Fruit fly (Drosophila melanogaster): ENCODE data around the gene CG7506.

Gene CG7506

DNA sequence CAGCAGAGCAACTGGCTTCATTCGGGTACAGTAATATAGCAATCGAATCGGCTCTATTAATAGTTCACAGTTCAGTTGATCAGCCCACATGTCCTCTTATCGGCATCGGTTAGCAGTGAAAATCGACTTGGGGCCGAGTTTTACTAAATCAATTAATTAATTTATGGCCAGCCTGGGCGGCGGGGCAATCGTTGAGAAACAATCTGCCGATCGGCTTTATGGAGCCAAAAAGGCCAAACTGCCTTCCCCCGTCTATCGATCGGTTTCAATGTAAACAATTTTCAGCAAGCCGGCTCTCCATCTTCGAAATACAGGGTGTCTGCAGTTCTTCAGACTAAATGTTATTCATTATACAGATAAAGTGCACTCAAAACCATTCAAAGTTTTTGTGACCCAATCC, 7.8 kb downstream of the CG7506 start:
- TF ChIP-seq kay (GFP tag; ENCODE audit: borderline replicate concordance) (peak; percentile 24), ovo (GFP tag; optimal IDR thresholded peaks at IDR 0.05) (no peak)

DNA sequence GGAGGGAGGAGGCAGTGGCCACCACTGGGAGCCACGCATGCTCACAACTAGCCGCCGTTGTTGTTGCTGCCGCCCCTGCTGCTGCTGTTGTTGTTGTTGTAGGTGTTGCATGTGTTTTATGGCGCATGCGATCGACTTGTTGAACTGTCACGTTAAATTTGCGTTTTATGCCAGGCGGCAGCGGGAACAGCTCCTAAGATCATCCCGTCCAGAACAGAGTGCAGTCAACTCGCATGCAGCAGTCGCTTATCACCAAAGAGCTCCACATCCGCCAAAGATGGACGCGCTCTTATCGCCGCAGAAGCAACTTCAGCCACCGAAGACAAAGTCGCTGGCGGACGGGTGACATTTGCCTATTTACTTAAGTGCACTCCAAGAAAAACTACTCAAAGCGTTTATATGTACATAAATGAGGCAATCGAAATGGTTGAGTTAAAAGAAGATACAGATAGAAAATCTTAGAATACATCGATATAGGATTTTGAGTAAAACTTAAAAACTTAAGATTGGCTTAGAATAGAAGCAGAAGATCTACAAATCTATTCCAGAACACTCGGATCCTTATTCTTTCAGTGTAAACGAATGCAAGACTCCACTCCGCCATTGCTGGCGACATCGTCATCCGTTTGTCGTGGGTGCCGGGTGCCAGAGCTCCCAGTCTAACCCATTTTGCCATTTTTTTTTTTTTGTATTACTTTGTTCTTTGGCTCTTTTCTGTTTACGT, 8.7 kb downstream of the CG7506 start:
- TF ChIP-seq CG11617 (GFP tag; optimal IDR thresholded peaks at IDR 0.05) (no peak), CG14711 (tag; optimal IDR thresholded peaks at IDR 0.05) (no peak), CG12768 (GFP tag; optimal IDR thresholded peaks at IDR 0.05) (no peak), cic (GFP tag; optimal IDR thresholded peaks at IDR 0.05) (no peak)

DNA sequence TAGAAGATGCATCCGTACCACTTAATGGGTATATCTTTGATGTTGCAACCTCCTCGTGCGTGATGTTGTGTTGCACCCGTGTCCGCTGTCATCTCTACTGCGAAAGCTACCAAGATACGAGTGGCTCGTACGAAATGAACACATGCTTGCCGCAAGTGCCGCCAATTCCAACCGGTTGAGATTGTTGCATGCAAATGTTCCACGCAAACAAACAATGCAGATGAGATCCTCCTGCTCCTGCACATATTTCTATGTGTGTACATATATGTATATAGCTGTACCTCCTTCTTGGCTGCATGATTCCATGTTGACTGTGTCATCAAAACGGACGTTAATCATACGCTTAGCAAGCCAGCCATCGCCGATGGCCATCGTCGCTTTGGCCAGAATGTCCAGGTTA, 11.4 kb downstream of the CG7506 start:
- TF ChIP-seq toe (GFP tag; optimal IDR thresholded peaks at IDR 0.05) (no peak), Mnt (GFP tag; optimal IDR thresholded peaks at IDR 0.05) (no peak), CG1620 (GFP tag; optimal IDR thresholded peaks at IDR 0.05) (no peak), CG7101 (tag; optimal IDR thresholded peaks at IDR 0.05) (no peak), CG33017 (tag; optimal IDR thresholded peaks at IDR 0.05) (no peak), CG5204 (GFP tag; optimal IDR thresholded peaks at IDR 0.05) (no peak), tj (GFP tag; optimal IDR thresholded peaks at IDR 0.05) (no peak), kay (GFP tag; ENCODE audit: borderline replicate concordance) (no peak), Clk (GFP tag; optimal IDR thresholded peaks at IDR 0.05) (no peak)

DNA sequence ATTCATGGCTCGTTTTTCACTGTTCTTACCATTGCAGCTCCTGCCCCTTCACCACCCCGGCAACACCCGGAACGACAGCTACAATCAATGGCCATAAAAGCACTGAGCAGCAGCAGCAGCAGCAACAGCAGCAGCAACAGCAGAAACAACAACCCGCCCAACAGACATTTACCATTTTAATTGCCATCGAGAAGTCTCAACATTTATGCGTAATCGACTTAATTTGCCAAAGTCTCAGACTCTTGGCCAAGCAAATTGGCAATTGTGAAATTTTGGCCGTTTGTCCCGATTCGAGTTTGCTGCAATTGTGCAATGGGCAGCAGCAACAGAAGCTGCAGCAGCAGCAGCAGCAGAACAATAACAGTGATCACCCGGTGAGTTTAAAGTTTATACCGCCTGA, 16.9 kb downstream of the CG7506 start:
- TF ChIP-seq bab1 (GFP tag; optimal IDR thresholded peaks at IDR 0.05) (no peak), pad (GFP tag; optimal IDR thresholded peaks at IDR 0.05) (no peak), Hr96 (GFP tag; optimal IDR thresholded peaks at IDR 0.05) (no peak), ovo (GFP tag; optimal IDR thresholded peaks at IDR 0.05) (no peak), CG12768 (GFP tag; optimal IDR thresholded peaks at IDR 0.05) (no peak), CG33017 (tag; optimal IDR thresholded peaks at IDR 0.05) (no peak), Crg-1 (GFP tag; optimal IDR thresholded peaks at IDR 0.05) (no peak), cnc (optimal IDR thresholded peaks at IDR 0.05) (no peak), CG1620 (GFP tag; optimal IDR thresholded peaks at IDR 0.05) (no peak), CG11617 (GFP tag; optimal IDR thresholded peaks at IDR 0.05) (no peak), toe (GFP tag; optimal IDR thresholded peaks at IDR 0.05) (no peak), tj (GFP tag; optimal IDR thresholded peaks at IDR 0.05) (no peak), CG7045 (GFP tag; optimal IDR thresholded peaks at IDR 0.05) (no peak), Mnt (GFP tag; optimal IDR thresholded peaks at IDR 0.05) (no peak), kay (GFP tag; ENCODE audit: borderline replicate concordance) (no peak), CG5204 (GFP tag; optimal IDR thresholded peaks at IDR 0.05) (no peak), cic (GFP tag; optimal IDR thresholded peaks at IDR 0.05) (no peak), CG14711 (tag; optimal IDR thresholded peaks at IDR 0.05) (no peak)

DNA sequence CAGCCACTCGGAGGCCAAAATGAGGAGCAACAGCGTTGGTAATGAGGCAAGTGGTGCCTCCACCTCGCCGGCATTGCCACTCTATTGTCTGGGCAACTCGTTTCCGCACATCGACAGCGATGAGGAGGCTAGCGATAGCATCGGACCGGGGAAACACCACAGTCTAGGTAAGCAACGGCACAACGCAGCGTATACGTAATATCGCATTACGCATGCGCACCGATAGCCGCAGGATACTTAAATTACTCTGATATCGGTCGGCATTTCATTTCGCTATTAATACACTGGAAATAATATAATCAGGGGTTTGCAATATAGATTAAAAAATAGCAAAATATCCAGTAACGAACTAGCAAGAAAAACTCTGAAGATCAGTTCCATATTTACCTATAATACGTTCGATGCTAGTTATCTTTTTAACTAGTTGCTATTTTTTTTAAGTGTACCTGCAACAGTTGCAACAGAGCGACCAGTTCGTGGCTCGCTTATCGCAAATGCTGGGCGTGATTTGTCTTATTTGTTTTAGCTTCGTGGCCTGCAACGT, 23.9 kb downstream of the CG7506 start:
- TF ChIP-seq Mnt (GFP tag; optimal IDR thresholded peaks at IDR 0.05), result no peak
- TF ChIP-seq cic (GFP tag; optimal IDR thresholded peaks at IDR 0.05), result no peak
- TF ChIP-seq CG5204 (GFP tag; optimal IDR thresholded peaks at IDR 0.05), result no peak
- TF ChIP-seq CG33017 (tag; optimal IDR thresholded peaks at IDR 0.05), result no peak
- no peak for TF ChIP-seq CG7101 (tag; optimal IDR thresholded peaks at IDR 0.05)
- TF ChIP-seq Clk (GFP tag; optimal IDR thresholded peaks at IDR 0.05), result no peak
- TF ChIP-seq Crg-1 (GFP tag; optimal IDR thresholded peaks at IDR 0.05), result no peak
- no peak for TF ChIP-seq tj (GFP tag; optimal IDR thresholded peaks at IDR 0.05)

DNA sequence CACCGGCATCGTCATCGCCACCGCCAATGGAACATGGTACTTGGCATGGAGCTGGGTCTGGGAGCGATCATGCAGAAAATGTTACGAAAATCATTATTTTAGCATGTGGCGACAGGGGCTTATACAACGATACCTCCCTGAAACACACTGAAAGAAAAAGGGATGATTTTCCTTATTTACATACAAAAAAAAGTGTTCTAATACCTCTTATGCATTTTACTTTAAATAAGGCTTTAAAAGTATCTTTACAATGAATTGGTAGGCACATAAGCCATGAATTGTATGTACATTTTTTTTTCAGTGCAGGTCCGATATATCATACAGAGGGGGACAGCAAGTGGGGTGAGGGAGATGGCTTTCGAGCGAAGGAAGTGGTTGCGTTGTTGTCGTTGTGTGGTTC, 27.2 kb downstream of the CG7506 start:
- no peak for TF ChIP-seq cic (GFP tag; optimal IDR thresholded peaks at IDR 0.05)

DNA sequence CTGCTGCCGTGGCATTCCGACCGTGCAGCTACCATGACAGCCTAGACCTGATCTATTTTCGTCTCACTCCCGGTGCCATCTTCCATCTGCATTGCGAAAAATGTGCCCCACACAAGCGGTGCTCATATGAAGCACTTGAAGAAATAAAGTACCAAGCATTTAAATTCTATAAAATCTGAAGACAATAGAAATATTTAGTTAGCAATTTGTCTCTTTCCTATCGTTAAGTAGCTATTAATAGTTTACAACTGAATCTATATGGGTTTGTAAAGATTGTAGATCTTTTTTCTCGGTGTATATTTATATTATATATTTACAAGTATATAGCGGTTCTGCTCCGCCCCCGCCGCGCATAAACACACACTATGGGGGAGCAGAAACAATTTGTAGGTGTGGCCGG, 30.2 kb downstream of the CG7506 start:
- TF ChIP-seq Clk (GFP tag; optimal IDR thresholded peaks at IDR 0.05), result no peak
- TF ChIP-seq pad (GFP tag; optimal IDR thresholded peaks at IDR 0.05), result no peak
- no peak for TF ChIP-seq CG14711 (tag; optimal IDR thresholded peaks at IDR 0.05)
- no peak for TF ChIP-seq ovo (GFP tag; optimal IDR thresholded peaks at IDR 0.05)
- no peak for TF ChIP-seq CG7045 (GFP tag; optimal IDR thresholded peaks at IDR 0.05)
- no peak for TF ChIP-seq CG11617 (GFP tag; optimal IDR thresholded peaks at IDR 0.05)
- TF ChIP-seq bab1 (GFP tag; optimal IDR thresholded peaks at IDR 0.05), result no peak
- no peak for TF ChIP-seq Mnt (GFP tag; optimal IDR thresholded peaks at IDR 0.05)
- TF ChIP-seq kay (GFP tag; ENCODE audit: borderline replicate concordance), result no peak
- no peak for TF ChIP-seq CG12768 (GFP tag; optimal IDR thresholded peaks at IDR 0.05)
- TF ChIP-seq CG5204 (GFP tag; optimal IDR thresholded peaks at IDR 0.05), result no peak
- TF ChIP-seq CG1620 (GFP tag; optimal IDR thresholded peaks at IDR 0.05), result no peak
- no peak for TF ChIP-seq cic (GFP tag; optimal IDR thresholded peaks at IDR 0.05)
- TF ChIP-seq CG7101 (tag; optimal IDR thresholded peaks at IDR 0.05), result no peak
- no peak for TF ChIP-seq tj (GFP tag; optimal IDR thresholded peaks at IDR 0.05)
- no peak for TF ChIP-seq toe (GFP tag; optimal IDR thresholded peaks at IDR 0.05)
- no peak for TF ChIP-seq cnc (optimal IDR thresholded peaks at IDR 0.05)
- TF ChIP-seq CG33017 (tag; optimal IDR thresholded peaks at IDR 0.05), result no peak
- no peak for TF ChIP-seq Crg-1 (GFP tag; optimal IDR thresholded peaks at IDR 0.05)
